Worm (Caenorhabditis elegans) whole organism, L4 larva: ENCODE data around the gene rpl-29.
A peak's percentile ranks its signal among the peaks of the same experiment; 100 is the strongest.

Experiments used
- F26F4.8 ChIP-seq: fragments of 200-800 bp; sonication (Bioruptor generic); conservative IDR thresholded peaks from 2 replicates; pipeline ENCODE4 v1.3.6; 2022; ENCODE audit warnings: missing genetic modification characterization, missing compliant biosample characterization
- F37D6.2 ChIP-seq: sonication (generic microtip); optimal IDR thresholded peaks from 2 replicates; lab custom pipeline; 2016; ENCODE audit warnings: mild to moderate bottlenecking, missing genetic modification characterization, missing compliant biosample characterization
- F44E2.7 ChIP-seq: fragments of 200-800 bp; sonication (Bioruptor generic); IDR thresholded peaks from 2 replicates; pipeline ENCODE4 v2.1.2; 2022; ENCODE audit warnings: missing genetic modification characterization, missing compliant biosample characterization
- F49E8.2 ChIP-seq: sonication (generic microtip); optimal IDR thresholded peaks from 2 replicates; lab custom pipeline; 2016; ENCODE audit warnings: missing compliant biosample characterization, mild to moderate bottlenecking, missing genetic modification characterization, borderline replicate concordance
- Y48G9A.11 ChIP-seq: fragments of 200-800 bp; sonication (Bioruptor generic); IDR thresholded peaks from 2 replicates; pipeline ENCODE4 v1.3.6; 2022; ENCODE audit warnings: missing genetic modification reagents, missing genetic modification characterization, missing compliant biosample characterization
- Y75B8A.6 ChIP-seq: fragments of 200-800 bp; sonication (Bioruptor generic); IDR thresholded peaks from 2 replicates; pipeline ENCODE4 v1.3.6; 2022; ENCODE audit warnings: missing genetic modification reagents, missing genetic modification characterization, missing compliant biosample characterization
- ZK546.5 ChIP-seq, 2 experiments: sonication (generic microtip); optimal IDR thresholded peaks; 2 replicates each; lab custom pipeline; 2017; ENCODE audit warnings: missing biosample characterization in 2 of 2, missing genetic modification characterization in 2 of 2
- aha-1 ChIP-seq: fragments of 150-350 bp; peaks from one replicate; lab custom pipeline; 2014; ENCODE audit warnings: missing biosample characterization, missing genetic modification characterization
- aly-2 ChIP-seq: sonication (generic microtip); optimal IDR thresholded peaks from 2 replicates; lab custom pipeline; 2018; ENCODE audit warnings: missing biosample characterization, missing genetic modification characterization
- ceh-28 ChIP-seq: fragments of 150-350 bp; optimal IDR thresholded peaks from 2 replicates; lab custom pipeline; 2014; ENCODE audit warnings: missing biosample characterization, missing genetic modification reagents, missing genetic modification characterization
- ceh-62 ChIP-seq: sonication (generic microtip); optimal IDR thresholded peaks from 2 replicates; lab custom pipeline; 2017; ENCODE audit warnings: missing biosample characterization, missing genetic modification characterization
- ceh-82 ChIP-seq: sonication (generic microtip); optimal IDR thresholded peaks from 2 replicates; lab custom pipeline; 2017; ENCODE audit warnings: missing biosample characterization, missing genetic modification characterization
- ces-1 ChIP-seq: fragments of 150-350 bp; sonication (generic microtip); optimal IDR thresholded peaks from 4 replicates; lab custom pipeline; 2014; ENCODE audit warnings: missing biosample characterization, missing genetic modification reagents, missing genetic modification characterization
- daf-12 ChIP-seq: fragments of 150-350 bp; optimal IDR thresholded peaks from 2 replicates; lab custom pipeline; 2014; ENCODE audit warnings: missing biosample characterization, missing genetic modification reagents, missing genetic modification characterization
- daf-16 ChIP-seq, 3 experiments: sonication (generic microtip); optimal IDR thresholded peaks; 2 replicates each; lab custom pipeline; 2016 to 2017; ENCODE audit warnings: missing genetic modification characterization in 3 of 3, missing genetic modification reagents in 3 of 3, mild to moderate bottlenecking in 2 of 3, missing compliant biosample characterization in 2 of 3, missing biosample characterization in 1 of 3, moderate library complexity in 1 of 3
- daf-19 ChIP-seq: fragments of 200-800 bp; sonication (Bioruptor generic); conservative IDR thresholded peaks from 2 replicates; pipeline ENCODE4 v1.3.6; 2022; ENCODE audit warnings: missing genetic modification characterization, missing compliant biosample characterization
- dmd-6 ChIP-seq: fragments of 200-800 bp; sonication (Bioruptor generic); IDR thresholded peaks from 2 replicates; pipeline ENCODE4 v1.3.6; 2022; ENCODE audit warnings: missing genetic modification reagents, missing genetic modification characterization, missing compliant biosample characterization
- dmd-9 ChIP-seq: fragments of 200-800 bp; sonication (Bioruptor generic); IDR thresholded peaks from 2 replicates; pipeline ENCODE4 v1.3.6; 2022; ENCODE audit warnings: missing genetic modification reagents, missing genetic modification characterization, missing compliant biosample characterization
- duxl-1 ChIP-seq: sonication (generic microtip); optimal IDR thresholded peaks from 2 replicates; lab custom pipeline; 2016; ENCODE audit warnings: mild to moderate bottlenecking, missing genetic modification characterization, moderate library complexity, missing compliant biosample characterization; ENCODE audit not compliant: poor library complexity
- egl-43 ChIP-seq: fragments of 200-800 bp; sonication (Bioruptor generic); IDR thresholded peaks from 2 replicates; pipeline ENCODE4 v1.3.6; 2022; ENCODE audit warnings: missing genetic modification reagents, missing genetic modification characterization, missing compliant biosample characterization
- gei-8 ChIP-seq: fragments of 200-800 bp; sonication (Bioruptor generic); optimal IDR thresholded peaks from 2 replicates; lab custom pipeline; 2018; ENCODE audit warnings: mild to moderate bottlenecking, missing genetic modification characterization, missing compliant biosample characterization
- hif-1 ChIP-seq, 2 experiments: sonication (generic microtip); optimal IDR thresholded peaks; 2 replicates each; lab custom pipeline; 2016 to 2017; ENCODE audit warnings: missing compliant biosample characterization in 2 of 2, missing genetic modification characterization in 2 of 2, missing genetic modification reagents in 2 of 2, missing genotype in 2 of 2, mild to moderate bottlenecking in 1 of 2
- hmg-1.1 ChIP-seq: fragments of 200-800 bp; sonication (Bioruptor generic); IDR thresholded peaks from 2 replicates; pipeline ENCODE4 v1.3.6; 2022; ENCODE audit warnings: missing genetic modification reagents, missing genetic modification characterization, missing compliant biosample characterization
- lin-1 ChIP-seq: fragments of 200-800 bp; sonication (Bioruptor generic); IDR thresholded peaks from 2 replicates; pipeline ENCODE4 v1.3.6; 2022; ENCODE audit warnings: missing genetic modification reagents, missing genetic modification characterization, missing compliant biosample characterization
- lin-13 ChIP-seq: fragments of 150-350 bp; optimal IDR thresholded peaks from 2 replicates; lab custom pipeline; 2014; ENCODE audit warnings: missing biosample characterization, missing genetic modification reagents, missing genetic modification characterization
- lin-15B ChIP-seq: fragments of 150-350 bp; sonication (generic microtip); optimal IDR thresholded peaks from 3 replicates; lab custom pipeline; 2014; ENCODE audit warnings: missing biosample characterization, missing genetic modification characterization
- lin-29 ChIP-seq: fragments of 200-800 bp; sonication (Bioruptor generic); IDR thresholded peaks from 2 replicates; pipeline ENCODE4 v1.3.6; 2022; ENCODE audit warnings: missing genetic modification reagents, missing genetic modification characterization, missing compliant biosample characterization
- lin-38 ChIP-seq: fragments of 200-800 bp; sonication (Bioruptor generic); IDR thresholded peaks from 2 replicates; pipeline ENCODE4 v1.3.6; 2022; ENCODE audit warnings: missing genetic modification reagents, missing genetic modification characterization, missing compliant biosample characterization
- lin-39 ChIP-seq: fragments of 150-350 bp; optimal IDR thresholded peaks from 2 replicates; lab custom pipeline; 2014; ENCODE audit warnings: missing biosample characterization, missing genetic modification reagents, missing genetic modification characterization
- lir-3 ChIP-seq: sonication (generic microtip); optimal IDR thresholded peaks from 2 replicates; lab custom pipeline; 2016; ENCODE audit warnings: mild to moderate bottlenecking, missing genetic modification characterization, missing compliant biosample characterization
- madf-5 ChIP-seq, 2 experiments: fragments of 200-800 bp; sonication (Bioruptor generic); IDR thresholded peaks; 2 replicates each; pipeline ENCODE4 v1.3.6; 2022; ENCODE audit warnings: missing compliant biosample characterization in 2 of 2, missing genetic modification characterization in 2 of 2
- mes-2 ChIP-seq: sonication (generic microtip); optimal IDR thresholded peaks from 2 replicates; lab custom pipeline; 2016; ENCODE audit warnings: missing genotype, mild to moderate bottlenecking, missing genetic modification characterization, missing compliant biosample characterization; ENCODE audit not compliant: poor library complexity, severe bottlenecking
- nhr-10 ChIP-seq: fragments of 150-350 bp; optimal IDR thresholded peaks from 2 replicates; lab custom pipeline; 2014; ENCODE audit warnings: missing biosample characterization, missing genetic modification characterization
- nhr-11 ChIP-seq: fragments of 150-350 bp; optimal IDR thresholded peaks from 2 replicates; lab custom pipeline; 2014; ENCODE audit warnings: missing biosample characterization, missing genetic modification characterization
- nhr-111 ChIP-seq: fragments of 200-800 bp; sonication (Bioruptor generic); optimal IDR thresholded peaks from 2 replicates; lab custom pipeline; 2018; ENCODE audit warnings: mild to moderate bottlenecking, missing genetic modification characterization, missing compliant biosample characterization
- nhr-237 ChIP-seq: sonication (generic microtip); optimal IDR thresholded peaks from 2 replicates; lab custom pipeline; 2017; ENCODE audit warnings: missing biosample characterization, missing genetic modification characterization
- nhr-25 ChIP-seq: sonication (generic microtip); optimal IDR thresholded peaks from 2 replicates; lab custom pipeline; 2017; ENCODE audit warnings: missing genetic modification characterization, mild to moderate bottlenecking, missing compliant biosample characterization, antibody characterized with exemption, moderate library complexity, borderline replicate concordance; ENCODE audit not compliant: insufficient read depth
- nhr-28 ChIP-seq: fragments of 150-350 bp; optimal IDR thresholded peaks from 2 replicates; lab custom pipeline; 2014; ENCODE audit warnings: missing biosample characterization, missing genetic modification characterization
- nhr-41 ChIP-seq: fragments of 200-800 bp; sonication (Bioruptor generic); IDR thresholded peaks from 2 replicates; pipeline ENCODE4 v1.3.6; 2022; ENCODE audit warnings: missing genetic modification reagents, missing genetic modification characterization, missing compliant biosample characterization
- nhr-48 ChIP-seq: sonication (generic microtip); optimal IDR thresholded peaks from 2 replicates; lab custom pipeline; 2016; ENCODE audit warnings: mild to moderate bottlenecking, missing genetic modification characterization, missing compliant biosample characterization
- nhr-76 ChIP-seq: fragments of 150-350 bp; optimal IDR thresholded peaks from 2 replicates; lab custom pipeline; 2014; ENCODE audit warnings: missing biosample characterization, missing genetic modification characterization
- nhr-77 ChIP-seq: fragments of 150-350 bp; optimal IDR thresholded peaks from 2 replicates; lab custom pipeline; 2014; ENCODE audit warnings: missing biosample characterization, missing genetic modification characterization
- php-3 ChIP-seq: fragments of 200-800 bp; sonication (Bioruptor generic); IDR thresholded peaks from 2 replicates; pipeline ENCODE4 v1.3.6; 2022; ENCODE audit warnings: missing genetic modification reagents, missing genetic modification characterization, missing compliant biosample characterization
- rbr-2 ChIP-seq: sonication (generic microtip); optimal IDR thresholded peaks from 2 replicates; lab custom pipeline; 2016; ENCODE audit warnings: missing genotype, missing genetic modification characterization, missing compliant biosample characterization
- sdz-12 ChIP-seq: fragments of 200-800 bp; sonication (Bioruptor generic); optimal IDR thresholded peaks from 2 replicates; lab custom pipeline; 2018; ENCODE audit warnings: mild to moderate bottlenecking, missing genetic modification characterization, missing compliant biosample characterization
- set-16 ChIP-seq: fragments of 200-800 bp; sonication (Bioruptor generic); IDR thresholded peaks from 2 replicates; pipeline ENCODE4 v1.3.6; 2022; ENCODE audit warnings: missing genetic modification reagents, missing genetic modification characterization, missing compliant biosample characterization
- snpc-1.2 ChIP-seq: fragments of 200-800 bp; sonication (Bioruptor generic); IDR thresholded peaks from 2 replicates; pipeline ENCODE4 v1.3.6; 2022; ENCODE audit warnings: missing genetic modification reagents, missing genetic modification characterization, missing compliant biosample characterization
- zfp-2 ChIP-seq: sonication (generic microtip); optimal IDR thresholded peaks from 2 replicates; lab custom pipeline; 2016; ENCODE audit warnings: mild to moderate bottlenecking, missing genetic modification characterization, missing compliant biosample characterization
- zfp-3 ChIP-seq: fragments of 200-800 bp; sonication (Bioruptor generic); conservative IDR thresholded peaks from 2 replicates; pipeline ENCODE4 v1.3.6; 2022; ENCODE audit warnings: missing genetic modification reagents, missing genetic modification characterization, missing compliant biosample characterization
- ztf-7 ChIP-seq: fragments of 150-350 bp; optimal IDR thresholded peaks from 2 replicates; lab custom pipeline; 2014; ENCODE audit warnings: missing biosample characterization, missing genetic modification characterization

Gene rpl-29

ce11 chrIV:13919207-13919759, 37.3 kb downstream of the rpl-29 start (continued):
- TF ChIP-seq Y75B8A.6 (GFP tag; lab: Robert Waterston, UW), result no peak
- peak; percentile 97 for TF ChIP-seq nhr-48 (tag; lab: Kevin White, UChicago)
- TF ChIP-seq aly-2 (tag; lab: Kevin White, UChicago), result no peak
- TF ChIP-seq F44E2.7 (GFP tag; lab: Robert Waterston, UW), result no peak
- no peak for TF ChIP-seq rbr-2 (tag; lab: Kevin White, UChicago)
- no peak for TF ChIP-seq lin-38 (GFP tag; lab: Robert Waterston, UW)
- TF ChIP-seq nhr-25 (tag; lab: Kevin White, UChicago), result peak; percentile 31
- TF ChIP-seq lir-3, result no peak
- peak; percentile 9 for TF ChIP-seq nhr-76 (tag; lab: Kevin White, UChicago)
- TF ChIP-seq nhr-111 (GFP tag; lab: Kevin White, UChicago), result no peak
- TF ChIP-seq duxl-1 (tag; lab: Kevin White, UChicago), result no peak
- TF ChIP-seq gei-8 (GFP tag; lab: Kevin White, UChicago), result peak; percentile 61
- TF ChIP-seq dmd-6 (GFP tag; lab: Robert Waterston, UW), result peak; percentile 100
- no peak for TF ChIP-seq lin-29
- peak; percentile 96 for TF ChIP-seq php-3 (GFP tag; lab: Robert Waterston, UW)
- no peak for TF ChIP-seq snpc-1.2 (GFP tag; lab: Robert Waterston, UW)
- TF ChIP-seq hmg-1.1, result no peak
- 0 out of 2 replicates have a peak, but pooled peaks have one; percentile 75 for TF ChIP-seq zfp-3 (GFP tag; lab: Robert Waterston, UW)
- no peak for TF ChIP-seq F37D6.2 (tag; lab: Kevin White, UChicago)
- TF ChIP-seq nhr-237, result no peak
- no peak for TF ChIP-seq lin-39 (tag; lab: Kevin White, UChicago)
- TF ChIP-seq nhr-41 (GFP tag; lab: Robert Waterston, UW), result peak; percentile 95; the same call in 1 of the 2 replicates
- TF ChIP-seq lin-13 (GFP tag; lab: Kevin White, UChicago), result peak; percentile 48
- no peak for TF ChIP-seq zfp-2 (tag; lab: Kevin White, UChicago)
- no peak for TF ChIP-seq F49E8.2
- TF ChIP-seq madf-5 (GFP tag; IDR thresholded peaks at IDR 0.05; lab: Robert Waterston, UW), result no peak
- TF ChIP-seq ceh-28 (tag; lab: Kevin White, UChicago), result no peak
- TF ChIP-seq mes-2 (tag; lab: Kevin White, UChicago), result no peak
- TF ChIP-seq dmd-9 (GFP tag; lab: Robert Waterston, UW), result no peak
- TF ChIP-seq aha-1 (tag; lab: Kevin White, UChicago), result peak; percentile 87
- peak; percentile 83 for TF ChIP-seq nhr-10 (tag; lab: Kevin White, UChicago)
- no peak for TF ChIP-seq hif-1 (tag; optimal IDR thresholded peaks at IDR 0.05; lab: Kevin White, UChicago)
- no peak for TF ChIP-seq ces-1 (GFP tag; lab: Kevin White, UChicago)
- no peak for TF ChIP-seq ceh-62 (tag; lab: Kevin White, UChicago)
- TF ChIP-seq daf-19, result no peak
- TF ChIP-seq daf-12 (tag; lab: Kevin White, UChicago), result no peak
- TF ChIP-seq ceh-82 (tag; lab: Kevin White, UChicago), result no peak
- no peak for TF ChIP-seq set-16 (GFP tag; lab: Robert Waterston, UW)
- peak in 1 of 2 experiments; percentile 73 for TF ChIP-seq daf-16 (GFP tag; optimal IDR thresholded peaks at IDR 0.05; lab: Kevin White, UChicago)
- TF ChIP-seq daf-16 (tag; optimal IDR thresholded peaks at IDR 0.05; lab: Kevin White, UChicago), result peak; percentile 99
- TF ChIP-seq F26F4.8 (GFP tag; lab: Robert Waterston, UW), result no peak
- TF ChIP-seq ZK546.5 (tag; optimal IDR thresholded peaks at IDR 0.05; lab: Kevin White, UChicago), result no peak
- peak; percentile 99 for TF ChIP-seq nhr-77 (tag; lab: Kevin White, UChicago)
- TF ChIP-seq sdz-12 (GFP tag; lab: Kevin White, UChicago), result no peak
- TF ChIP-seq Y48G9A.11 (GFP tag; lab: Robert Waterston, UW), result no peak
- peak; percentile 98 for TF ChIP-seq lin-1 (GFP tag; lab: Robert Waterston, UW)
- peak; percentile 99 for TF ChIP-seq nhr-28
- TF ChIP-seq egl-43 (GFP tag; lab: Robert Waterston, UW), result no peak
- no peak for TF ChIP-seq lin-15B (tag; lab: Kevin White, UChicago)
- TF ChIP-seq ztf-7 (tag; lab: Kevin White, UChicago), result peak; percentile 80
- TF ChIP-seq nhr-11, result peak; percentile 46
